Fruit fly (Drosophila melanogaster) whole organism, prepupa: Measurements from ENCODE around the gene CrebA.

Source experiments
- Blimp-1 ChIP-seq: fragments of 200-800 bp; sonication (Bioruptor generic); optimal IDR thresholded peaks from 3 replicates; lab custom pipeline; 2017; ENCODE audit warnings: missing biosample characterization, missing genetic modification characterization, mild to moderate bottlenecking, moderate library complexity, missing genetic modification reagents
- CG10631 ChIP-seq: fragments of 200-800 bp; sonication (Bioruptor generic); optimal IDR thresholded peaks from 2 replicates; lab custom pipeline; 2016; ENCODE audit warnings: missing biosample characterization, missing genetic modification characterization
- CG10669 ChIP-seq: fragments of 200-800 bp; sonication (Bioruptor generic); optimal IDR thresholded peaks from 3 replicates; lab custom pipeline; 2018; ENCODE audit warnings: missing biosample characterization, mild to moderate bottlenecking, missing genetic modification characterization, moderate library complexity
- CG11294 ChIP-seq: fragments of 200-800 bp; sonication (Bioruptor generic); IDR thresholded peaks from 2 replicates; pipeline ENCODE4 v1.3.6; 2022; ENCODE audit warnings: missing biosample characterization, missing genetic modification characterization
- CG15336 ChIP-seq: fragments of 200-800 bp; sonication (Bioruptor generic); IDR thresholded peaks from 2 replicates; pipeline ENCODE4 v1.3.6; 2022; ENCODE audit warnings: missing biosample characterization, missing genetic modification characterization
- CG1621 ChIP-seq: fragments of 200-800 bp; sonication (Bioruptor generic); optimal IDR thresholded peaks from 3 replicates; lab custom pipeline; 2018; ENCODE audit warnings: missing biosample characterization, mild to moderate bottlenecking, missing genetic modification characterization
- CG16779 ChIP-seq: fragments of 200-800 bp; sonication (Bioruptor generic); optimal IDR thresholded peaks from 3 replicates; lab custom pipeline; 2017; ENCODE audit warnings: missing biosample characterization, mild to moderate bottlenecking, missing genetic modification characterization
- CG3032 ChIP-seq: fragments of 200-800 bp; optimal IDR thresholded peaks from 2 replicates; lab custom pipeline; 2019; ENCODE audit warnings: missing biosample characterization, mild to moderate bottlenecking, missing genetic modification characterization, moderate library complexity
- CG31627 ChIP-seq: fragments of 200-800 bp; sonication (Bioruptor generic); optimal IDR thresholded peaks from 3 replicates; lab custom pipeline; 2016; ENCODE audit warnings: missing biosample characterization, missing genetic modification characterization
- CG4318 ChIP-seq: fragments of 200-800 bp; sonication (Bioruptor generic); optimal IDR thresholded peaks from 3 replicates; lab custom pipeline; 2017; ENCODE audit warnings: missing biosample characterization, mild to moderate bottlenecking, missing genetic modification characterization
- CG6163 ChIP-seq: fragments of 200-800 bp; sonication (Bioruptor generic); IDR thresholded peaks from 3 replicates; pipeline ENCODE4 v1.3.6; 2022; ENCODE audit warnings: missing biosample characterization, missing genetic modification characterization
- CG6808 ChIP-seq: fragments of 200-800 bp; sonication (Bioruptor generic); optimal IDR thresholded peaks from 3 replicates; lab custom pipeline; 2017; ENCODE audit warnings: missing biosample characterization, missing genetic modification characterization, mild to moderate bottlenecking, moderate library complexity, missing genetic modification reagents
- Eip75B ChIP-seq: fragments of 200-800 bp; sonication (Bioruptor generic); optimal IDR thresholded peaks from 3 replicates; lab custom pipeline; 2016; ENCODE audit warnings: missing biosample characterization, missing genetic modification characterization
- Eip78C ChIP-seq: fragments of 200-800 bp; sonication (Bioruptor generic); peaks from one replicate; lab custom pipeline; 2016; ENCODE audit warnings: missing biosample characterization, missing genetic modification characterization
- Eip93F ChIP-seq: fragments of 200-800 bp; sonication (Bioruptor generic); optimal IDR thresholded peaks from 2 replicates; lab custom pipeline; 2016; ENCODE audit warnings: missing biosample characterization, mild to moderate bottlenecking, missing genetic modification characterization
- Ets21C ChIP-seq: fragments of 200-800 bp; sonication (Bioruptor generic); optimal IDR thresholded peaks from 3 replicates; lab custom pipeline; 2016; ENCODE audit warnings: missing biosample characterization, missing genetic modification characterization
- Ets96B ChIP-seq: fragments of 200-800 bp; optimal IDR thresholded peaks from 2 replicates; lab custom pipeline; 2019; ENCODE audit warnings: missing biosample characterization, mild to moderate bottlenecking, missing genetic modification characterization, moderate library complexity
- Gug ChIP-seq: fragments of 200-800 bp; sonication (Bioruptor generic); IDR thresholded peaks from 2 replicates; pipeline ENCODE4 v1.3.6; 2022; ENCODE audit warnings: missing biosample characterization, missing genetic modification characterization
- Hr38 ChIP-seq: sonication (Bioruptor generic); optimal IDR thresholded peaks from 2 replicates; lab custom pipeline; 2016; ENCODE audit warnings: missing biosample characterization, missing genetic modification characterization
- Hr39 ChIP-seq: fragments of 200-800 bp; sonication (Bioruptor generic); optimal IDR thresholded peaks from 2 replicates; lab custom pipeline; 2016; ENCODE audit warnings: missing biosample characterization, missing genetic modification characterization
- Lpt ChIP-seq: fragments of 200-800 bp; sonication (Bioruptor generic); optimal IDR thresholded peaks from 3 replicates; lab custom pipeline; 2016; ENCODE audit warnings: missing biosample characterization, missing genetic modification characterization
- OdsH ChIP-seq: fragments of 200-800 bp; sonication (Bioruptor generic); optimal IDR thresholded peaks from 3 replicates; lab custom pipeline; 2016; ENCODE audit warnings: missing biosample characterization, missing genetic modification characterization
- Smox ChIP-seq: fragments of 200-800 bp; sonication (Bioruptor generic); optimal IDR thresholded peaks from 3 replicates; lab custom pipeline; 2016; ENCODE audit warnings: missing biosample characterization, missing genetic modification characterization
- Sox14 ChIP-seq: fragments of 200-800 bp; sonication (Bioruptor generic); optimal IDR thresholded peaks from 3 replicates; lab custom pipeline; 2016; ENCODE audit warnings: missing biosample characterization, missing genetic modification characterization
- Sox15 ChIP-seq: fragments of 200-800 bp; sonication (Bioruptor generic); optimal IDR thresholded peaks from 3 replicates; lab custom pipeline; 2016; ENCODE audit warnings: missing biosample characterization, missing genetic modification characterization
- achi ChIP-seq: fragments of 200-800 bp; sonication (Bioruptor generic); optimal IDR thresholded peaks from 3 replicates; lab custom pipeline; 2016; ENCODE audit warnings: missing biosample characterization, missing genetic modification characterization
- acj6 ChIP-seq: fragments of 200-800 bp; sonication (Bioruptor generic); optimal IDR thresholded peaks from 3 replicates; lab custom pipeline; 2016; ENCODE audit warnings: missing biosample characterization, missing genetic modification characterization
- cyc ChIP-seq: fragments of 200-800 bp; sonication (Bioruptor generic); optimal IDR thresholded peaks from 3 replicates; lab custom pipeline; 2016; ENCODE audit warnings: missing biosample characterization, missing genetic modification characterization
- dsx ChIP-seq: fragments of 200-800 bp; optimal IDR thresholded peaks from 3 replicates; lab custom pipeline; 2019; ENCODE audit warnings: missing biosample characterization, mild to moderate bottlenecking, missing genetic modification characterization, moderate library complexity; ENCODE audit not compliant: poor library complexity, severe bottlenecking
- eg ChIP-seq: fragments of 200-800 bp; sonication (Bioruptor generic); IDR thresholded peaks from 3 replicates; pipeline ENCODE4 v1.3.6; 2022; ENCODE audit warnings: missing biosample characterization, missing genetic modification characterization
- esn ChIP-seq: fragments of 200-800 bp; sonication (Bioruptor generic); optimal IDR thresholded peaks from 2 replicates; lab custom pipeline; 2016; ENCODE audit warnings: missing biosample characterization, mild to moderate bottlenecking, missing genetic modification characterization, moderate library complexity
- fd59A ChIP-seq: fragments of 200-800 bp; sonication (Bioruptor generic); optimal IDR thresholded peaks from 2 replicates; lab custom pipeline; 2017; ENCODE audit warnings: missing biosample characterization, mild to moderate bottlenecking, missing genetic modification characterization, missing genetic modification reagents
- lz ChIP-seq: fragments of 200-800 bp; sonication (Bioruptor generic); optimal IDR thresholded peaks from 3 replicates; lab custom pipeline; 2016; ENCODE audit warnings: missing biosample characterization, missing genetic modification characterization
- net ChIP-seq: fragments of 200-800 bp; sonication (Bioruptor generic); optimal IDR thresholded peaks from 3 replicates; lab custom pipeline; 2016; ENCODE audit warnings: missing biosample characterization, missing genetic modification characterization
- ss ChIP-seq, 2 experiments: fragments of 200-800 bp; sonication (Bioruptor generic); optimal IDR thresholded peaks; 2 replicates in 1 of 2; 3 replicates in 1 of 2; lab custom pipeline; 2017 to 2018; ENCODE audit warnings: mild to moderate bottlenecking in 2 of 2, missing biosample characterization in 2 of 2, missing genetic modification characterization in 2 of 2, moderate library complexity in 1 of 2
- svp ChIP-seq: fragments of 200-800 bp; sonication (Bioruptor generic); peaks from one replicate; lab custom pipeline; 2016; ENCODE audit warnings: missing biosample characterization, missing genetic modification characterization
- topi ChIP-seq: fragments of 200-800 bp; sonication (Bioruptor generic); optimal IDR thresholded peaks from 3 replicates; lab custom pipeline; 2016; ENCODE audit warnings: missing biosample characterization, missing genetic modification characterization
- vri ChIP-seq: fragments of 200-800 bp; sonication (Bioruptor generic); optimal IDR thresholded peaks from 3 replicates; lab custom pipeline; 2016; ENCODE audit warnings: missing biosample characterization, mild to moderate bottlenecking, missing genetic modification characterization

The CrebA gene

dm6 chr3L:15563058-15563850 is 28.1 kb downstream of the CrebA start, which contains the start of the genes CG7739 and SCCRO (continued):
- TF ChIP-seq Blimp-1 (GFP tag; lab: Kevin White, UChicago) = no peak
- no peak for TF ChIP-seq CG6808
- TF ChIP-seq acj6 (GFP tag; lab: Kevin White, UChicago) = peak; percentile 33
- TF ChIP-seq Ets21C (GFP tag; lab: Kevin White, UChicago) = no peak
- TF ChIP-seq CG10669 (GFP tag; lab: Kevin White, UChicago) = peak; percentile 21
- peak; percentile 2 for TF ChIP-seq Eip75B
- peak; percentile 43 for TF ChIP-seq CG10631
- no peak for TF ChIP-seq Lpt (GFP tag; lab: Kevin White, UChicago)
- TF ChIP-seq Eip93F (GFP tag; lab: Kevin White, UChicago) = peak; percentile 64
- TF ChIP-seq, all 60 proteins: peak for 30

dm6 chr3L:15563851-15564106 is 28.6 kb downstream of the CrebA start:
- TF ChIP-seq CG1621 (tag; lab: Kevin White, UChicago) = no peak
- TF ChIP-seq Sox15 (GFP tag; lab: Kevin White, UChicago) = no peak
- TF ChIP-seq CG4318 (GFP tag; lab: Kevin White, UChicago) = no peak
- no peak for TF ChIP-seq dsx (GFP tag; lab: Kevin White, UChicago)

dm6 chr3L:15565829-15566433 is 30.7 kb downstream of the CrebA start, which contains the start of gene dop:
TSS of gene dop (plus strand) at chr3L:15566013.
- TF ChIP-seq Smox (GFP tag; lab: Kevin White, UChicago) (peak; percentile 15), CG3032 (tag; lab: Kevin White, UChicago) (peak; percentile 14), CG10631 (peak; percentile 0), CG6163 (peak; percentile 9; the same call in 1 of the 3 replicates), lz (GFP tag; lab: Kevin White, UChicago) (peak; percentile 34), ss (GFP tag; optimal IDR thresholded peaks at IDR 0.05; lab: Kevin White, UChicago) (peak in 1 of 2 experiments; percentile 4), Gug (no peak), cyc (GFP tag; lab: Kevin White, UChicago) (peak; percentile 28), net (GFP tag; lab: Kevin White, UChicago) (peak; percentile 4), OdsH (GFP tag; lab: Kevin White, UChicago) (no peak), esn (GFP tag; lab: Kevin White, UChicago) (peak; percentile 37), eg (GFP tag; lab: Robert Waterston, UW) (no peak), Ets96B (tag; lab: Kevin White, UChicago) (no peak), CG11294 (no peak), CG15336 (GFP tag; lab: Robert Waterston, UW) (0 out of 2 replicates have a peak, but pooled peaks have one; percentile 16), dsx (GFP tag; lab: Kevin White, UChicago) (no peak), achi (peak; percentile 36), Hr39 (GFP tag; lab: Kevin White, UChicago) (peak; percentile 12), Eip75B (no peak), vri (peak; percentile 58), svp (peak; percentile 75), Sox14 (GFP tag; lab: Kevin White, UChicago) (peak; percentile 25), CG16779 (tag; lab: Kevin White, UChicago) (no peak), CG10669 (GFP tag; lab: Kevin White, UChicago) (no peak), Hr38 (GFP tag; lab: Kevin White, UChicago) (no peak), fd59A (no peak), Ets21C (GFP tag; lab: Kevin White, UChicago) (peak; percentile 20), topi (GFP tag; lab: Kevin White, UChicago) (peak; percentile 11), CG31627 (GFP tag; lab: Kevin White, UChicago) (peak; percentile 49), acj6 (GFP tag; lab: Kevin White, UChicago) (peak; percentile 35), Eip78C (GFP tag; lab: Kevin White, UChicago) (peak; percentile 70)
